Worm (Caenorhabditis elegans) whole organism, L1 larva: Measurements from ENCODE around the gene coa-7.

Experiments used
- lir-3 ChIP-seq: sonication (generic microtip); optimal IDR thresholded peaks from 2 replicates; lab custom pipeline; 2016; ENCODE audit warnings: mild to moderate bottlenecking, missing genetic modification characterization, moderate library complexity, missing compliant biosample characterization; ENCODE audit not compliant: poor library complexity
- snpc-4 ChIP-seq: fragments of 150-350 bp; optimal IDR thresholded peaks from 2 replicates; lab custom pipeline; 2014; ENCODE audit warnings: missing biosample characterization, missing genetic modification characterization

DNA sequence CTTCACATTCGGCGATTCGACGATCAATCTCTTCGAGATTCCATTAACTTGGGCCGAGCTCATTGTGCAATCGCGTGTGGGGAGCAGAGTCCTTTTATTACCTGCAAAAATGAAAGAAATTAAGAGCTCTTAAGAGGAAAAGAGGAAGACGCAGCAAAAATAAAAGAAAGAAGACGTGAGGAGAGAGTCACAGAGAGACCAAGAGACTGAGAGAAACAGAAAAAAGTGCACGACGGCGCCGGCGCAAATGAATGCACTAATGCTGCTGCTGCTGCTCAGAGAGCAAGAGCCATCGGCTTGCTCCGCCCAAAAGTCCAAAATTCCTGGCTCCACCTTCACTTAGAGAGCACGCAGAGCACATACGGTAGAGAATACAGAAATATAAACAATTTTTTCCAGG, 49.3 kb upstream of the coa-7 start, which contains the start of gene inos-1:
- TF ChIP-seq snpc-4 (tag; lab: Kevin White, UChicago) (no peak), lir-3 (tag; lab: Kevin White, UChicago) (no peak)
